Worm (Caenorhabditis elegans) whole organism, late embryonic: ENCODE measurements around the gene srz-79.

Experiments
- dve-1 ChIP-seq: sonication (generic microtip); optimal IDR thresholded peaks from 2 replicates; lab custom pipeline; 2017; ENCODE audit warnings: antibody characterized with exemption, mild to moderate bottlenecking, missing genetic modification characterization, missing compliant biosample characterization
- pag-3 ChIP-seq: sonication (generic microtip); optimal IDR thresholded peaks from 2 replicates; lab custom pipeline; 2016; ENCODE audit warnings: missing compliant biosample characterization, missing genetic modification characterization, borderline replicate concordance
- pqm-1 ChIP-seq: sonication (generic microtip); optimal IDR thresholded peaks from 2 replicates; lab custom pipeline; 2016; ENCODE audit warnings: missing genetic modification characterization, missing compliant biosample characterization
- unc-3 ChIP-seq, 2 experiments: fragments of 200-800 bp in 1 of 2; sonication (Bioruptor generic) in 1 of 2; sonication (generic microtip) in 1 of 2; conservative IDR thresholded peaks in 1 of 2; optimal IDR thresholded peaks in 1 of 2; 2 replicates each; pipeline versions ENCODE4 v1.3.6 to Lab custom; 2016 to 2022; ENCODE audit warnings: missing compliant biosample characterization in 2 of 2, missing genetic modification characterization in 2 of 2, missing genetic modification reagents in 1 of 2
- ztf-16 ChIP-seq: sonication (generic microtip); optimal IDR thresholded peaks from 2 replicates; lab custom pipeline; 2017; ENCODE audit warnings: missing genetic modification characterization, missing compliant biosample characterization

DNA sequence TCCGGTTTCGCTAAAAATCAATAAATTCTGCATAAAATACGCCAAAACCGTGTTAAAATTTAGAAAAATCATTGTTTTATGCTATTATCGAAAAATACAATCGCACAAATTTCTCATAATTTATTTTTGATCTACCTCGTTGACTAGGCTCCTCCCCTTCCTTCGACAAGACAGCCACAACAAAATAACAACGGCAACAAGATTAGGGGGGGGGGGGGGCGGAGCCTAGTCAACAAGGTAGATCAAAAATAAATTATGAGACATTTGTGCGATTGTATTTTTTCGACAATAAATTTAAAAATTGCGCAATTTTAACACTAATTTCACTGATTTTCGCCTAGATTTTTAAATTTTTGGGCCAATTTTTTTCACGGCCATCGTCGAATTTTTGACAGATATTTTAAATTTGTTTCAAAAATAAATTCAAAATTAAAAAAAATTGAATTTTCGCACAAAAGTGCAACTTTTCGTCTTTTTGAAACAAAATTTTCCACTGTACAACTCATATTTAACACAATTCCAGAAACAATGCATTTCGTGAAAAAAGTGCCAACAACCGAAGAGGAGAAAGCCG lies 33.5 kb downstream of the srz-79 start, which contains the start of gene M57.2:
- TF ChIP-seq unc-3 (GFP tag; conservative IDR thresholded peaks at IDR 0.05; lab: Robert Waterston, UW) (no peak), unc-3 (tag; optimal IDR thresholded peaks at IDR 0.05; lab: Kevin White, UChicago) (no peak), ztf-16 (tag; lab: Kevin White, UChicago) (no peak), pqm-1 (tag; lab: Kevin White, UChicago) (no peak), pag-3 (tag; lab: Kevin White, UChicago) (no peak), dve-1 (tag; lab: Kevin White, UChicago) (no peak)
